Worm (Caenorhabditis elegans) whole organism, mixed stage, embryonic: Measurements from ENCODE around the gene gen-1.

Experiments used
- ces-1 ChIP-seq: fragments of 150-350 bp; optimal IDR thresholded peaks from 2 replicates; lab custom pipeline; 2014; ENCODE audit warnings: missing biosample characterization, missing genetic modification reagents, missing genetic modification characterization
- cnd-1 ChIP-seq: fragments of 200-800 bp; sonication (Bioruptor generic); optimal IDR thresholded peaks from 2 replicates; lab custom pipeline; 2018; ENCODE audit warnings: mild to moderate bottlenecking, missing genetic modification characterization, missing compliant biosample characterization
- ham-2 ChIP-seq: fragments of 200-800 bp; sonication (Bioruptor generic); optimal IDR thresholded peaks from 2 replicates; lab custom pipeline; 2018; ENCODE audit warnings: mild to moderate bottlenecking, missing genetic modification characterization, missing compliant biosample characterization
- hlh-1 ChIP-seq: fragments of 150-350 bp; optimal IDR thresholded peaks from 2 replicates; lab custom pipeline; 2014; ENCODE audit warnings: missing biosample characterization, missing genetic modification reagents, missing genetic modification characterization
- lin-13 ChIP-seq: fragments of 150-350 bp; optimal IDR thresholded peaks from 2 replicates; lab custom pipeline; 2014; ENCODE audit warnings: missing biosample characterization, missing genetic modification characterization
- mep-1 ChIP-seq: fragments of 150-350 bp; optimal IDR thresholded peaks from 2 replicates; lab custom pipeline; 2017; ENCODE audit warnings: missing biosample characterization, missing genetic modification reagents, missing genetic modification characterization, inconsistent platforms
- nhr-12 ChIP-seq: fragments of 150-350 bp; optimal IDR thresholded peaks from 2 replicates; lab custom pipeline; 2014; ENCODE audit warnings: missing biosample characterization, missing genetic modification characterization
- nhr-2 ChIP-seq: fragments of 150-350 bp; optimal IDR thresholded peaks from 2 replicates; lab custom pipeline; 2014; ENCODE audit warnings: missing biosample characterization, missing genetic modification characterization
- nhr-237 ChIP-seq: fragments of 150-350 bp; optimal IDR thresholded peaks from 2 replicates; lab custom pipeline; 2014; ENCODE audit warnings: missing biosample characterization, missing genetic modification characterization
- nhr-76 ChIP-seq: sonication (generic microtip); optimal IDR thresholded peaks from 2 replicates; lab custom pipeline; 2017; ENCODE audit warnings: missing biosample characterization, missing genetic modification characterization
- pha-4 ChIP-seq: fragments of 150-350 bp; optimal IDR thresholded peaks from 2 replicates; lab custom pipeline; 2018; ENCODE audit warnings: missing biosample characterization, missing genetic modification reagents, missing genetic modification characterization
- snpc-4 ChIP-seq: fragments of 150-350 bp; optimal IDR thresholded peaks from 2 replicates; lab custom pipeline; 2014; ENCODE audit warnings: missing biosample characterization, missing genetic modification characterization
- unc-39 ChIP-seq: fragments of 150-350 bp; optimal IDR thresholded peaks from 2 replicates; lab custom pipeline; 2014; ENCODE audit warnings: missing biosample characterization, missing genetic modification characterization
- unc-62 ChIP-seq: fragments of 150-350 bp; optimal IDR thresholded peaks from 2 replicates; lab custom pipeline; 2014; ENCODE audit warnings: missing biosample characterization, missing genetic modification reagents, missing genetic modification characterization

DNA sequence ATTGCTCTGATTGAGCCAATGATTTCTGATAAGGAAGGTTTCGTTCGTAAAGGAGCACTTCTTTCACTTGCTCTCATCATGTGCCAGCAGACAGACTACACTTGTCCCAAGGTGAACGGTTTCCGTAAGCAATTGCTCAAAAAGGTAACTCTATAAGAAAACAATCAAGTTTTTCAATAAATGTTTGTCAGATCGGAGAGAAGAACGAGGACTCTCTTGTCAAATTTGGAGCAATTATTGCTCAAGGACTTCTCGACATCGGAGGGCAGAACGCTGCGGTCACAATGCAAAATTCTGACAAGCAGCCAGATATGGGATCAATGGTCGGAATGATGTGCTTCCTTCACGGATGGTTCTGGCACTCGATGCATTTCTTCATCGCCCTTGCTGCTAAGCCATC lies 46.6 kb downstream of the gen-1 start:
- no peak for TF ChIP-seq mep-1
- no peak for TF ChIP-seq nhr-76 (tag; lab: Kevin White, UChicago)
- TF ChIP-seq nhr-12: no peak
- TF ChIP-seq unc-62: no peak
- TF ChIP-seq lin-13: no peak
- TF ChIP-seq pha-4 (tag; lab: Kevin White, UChicago): no peak
- no peak for TF ChIP-seq nhr-2 (tag; lab: Kevin White, UChicago)
- TF ChIP-seq ham-2 (GFP tag; lab: Kevin White, UChicago): no peak
- TF ChIP-seq snpc-4: no peak
- no peak for TF ChIP-seq cnd-1 (tag; lab: Kevin White, UChicago)
- no peak for TF ChIP-seq ces-1 (GFP tag; lab: Kevin White, UChicago)
- no peak for TF ChIP-seq unc-39 (tag; lab: Kevin White, UChicago)
- no peak for TF ChIP-seq hlh-1 (tag; lab: Kevin White, UChicago)
- no peak for TF ChIP-seq nhr-237
